Fruit fly (Drosophila melanogaster) whole organism, wandering third instar larva: ENCODE data around the gene CycJ.

ENCODE experiments used
- Dif ChIP-seq: fragments of 200-275, 200-300 bp; sonication (Bioruptor generic); optimal IDR thresholded peaks from 2 replicates; lab custom pipeline; 2018; ENCODE audit warnings: missing biosample characterization, missing genetic modification characterization; ENCODE audit not compliant: partially characterized antibody
- GATAd ChIP-seq: sonication (Bioruptor generic); optimal IDR thresholded peaks from 2 replicates; lab custom pipeline; 2016; ENCODE audit warnings: missing biosample characterization, missing genetic modification characterization
- Jra ChIP-seq: sonication (Bioruptor generic); optimal IDR thresholded peaks from 2 replicates; lab custom pipeline; 2016; ENCODE audit warnings: missing biosample characterization, missing genetic modification characterization
- Myc ChIP-seq: fragments of >200 bp; optimal IDR thresholded peaks from 2 replicates; lab custom pipeline; 2017
- N ChIP-seq: fragments of >200 bp; optimal IDR thresholded peaks from 2 replicates; lab custom pipeline; 2018; ENCODE audit warnings: missing biosample characterization, missing external identifiers, missing genetic modification characterization
- OdsH ChIP-seq: fragments of 200-800 bp; sonication (Bioruptor generic); optimal IDR thresholded peaks from 2 replicates; lab custom pipeline; 2016; ENCODE audit warnings: missing biosample characterization, mild to moderate bottlenecking, missing genetic modification characterization
- dl ChIP-seq, 2 experiments: fragments of 175-275, 200-275 bp in 1 of 2; fragments of 200-275 bp in 1 of 2; sonication (Bioruptor generic); optimal IDR thresholded peaks; lab custom pipeline; 2018; ENCODE audit warnings: mild to moderate bottlenecking in 2 of 2, missing biosample characterization in 2 of 2, missing genetic modification characterization in 2 of 2, moderate library complexity in 2 of 2; ENCODE audit not compliant: partially characterized antibody in 2 of 2, insufficient read depth in 1 of 2
- foxo ChIP-seq, 2 experiments: fragments of 200-800 bp; sonication (Bioruptor generic); optimal IDR thresholded peaks; 2 replicates in 1 of 2; 3 replicates in 1 of 2; lab custom pipeline; 2016 to 2017; ENCODE audit warnings: missing biosample characterization in 2 of 2, missing genetic modification characterization in 2 of 2
- h ChIP-seq: fragments of 200-800 bp; sonication (Bioruptor generic); optimal IDR thresholded peaks from 3 replicates; lab custom pipeline; 2016; ENCODE audit warnings: missing biosample characterization, mild to moderate bottlenecking, missing genetic modification characterization
- psq ChIP-seq: fragments of 200-800 bp; sonication (Bioruptor generic); optimal IDR thresholded peaks from 3 replicates; lab custom pipeline; 2017; ENCODE audit warnings: missing biosample characterization, mild to moderate bottlenecking, missing genetic modification characterization, moderate library complexity
- usp ChIP-seq: fragments of >200 bp; optimal IDR thresholded peaks from 2 replicates; lab custom pipeline; 2017; ENCODE audit warnings: missing biosample characterization, missing genetic modification characterization

- TF ChIP-seq Dif (no peak), Myc (no peak), foxo (GFP tag; optimal IDR thresholded peaks at IDR 0.05; lab: Kevin White, UChicago) (no peak), h (GFP tag; lab: Kevin White, UChicago) (peak; percentile 4), N (GFP tag; lab: Kevin White, UChicago) (no peak), psq (no peak), usp (GFP tag; lab: Kevin White, UChicago) (no peak), GATAd (GFP tag; lab: Kevin White, UChicago) (no peak), dl (GFP tag; optimal IDR thresholded peaks at IDR 0.05; lab: Kevin White, UChicago; ENCODE audit: insufficient read depth in 1 of 2, partially characterized antibody in 2 of 2) (no peak), OdsH (GFP tag; lab: Kevin White, UChicago) (peak; percentile 46), Jra (GFP tag; lab: Kevin White, UChicago) (no peak)
Observed at dm6 chr3L:3442751-3443524, 23.3 kb upstream of the CycJ start.
